4 worm cellular contexts compared by ENCODE assay signal in genomic region chrX:10516549-10516948, ce11.
TF ChIP-seq lines count a peak whose summit lies in the region.

No protein-coding gene starts in this region.

TF ChIP-seq in whole organism, L1 larva, 84 proteins besides CTCF, POLR2A, EP300 and RAD21:
- TF ChIP-seq unc-98 (GFP tag; IDR thresholded peaks at IDR 0.05; lab: Robert Waterston, UW) (no peak), dsc-1 (tag; optimal IDR thresholded peaks at IDR 0.05; lab: Kevin White, UChicago) (no peak), nhr-85 (tag; lab: Kevin White, UChicago) (peak; percentile 74), grh-1 (GFP tag; IDR thresholded peaks at IDR 0.05; lab: Robert Waterston, UW) (0 out of 2 replicates have a peak, but pooled peaks have one; percentile 19)

TF ChIP-seq in whole organism, L2 larva, 48 proteins besides CTCF, POLR2A, EP300 and RAD21:
- TF ChIP-seq skn-1 (tag; optimal IDR thresholded peaks at IDR 0.05; lab: Kevin White, UChicago) (no peak), nhr-25 (tag; optimal IDR thresholded peaks at IDR 0.05; lab: Kevin White, UChicago) (peak; percentile 7)

TF ChIP-seq in whole organism, mixed stage, embryonic, 35 proteins besides CTCF, POLR2A, EP300 and RAD21:
- TF ChIP-seq drap-1 (GFP tag; optimal IDR thresholded peaks at IDR 0.05; lab: Kevin White, UChicago) (no peak), nhr-2 (tag; optimal IDR thresholded peaks at IDR 0.05; lab: Kevin White, UChicago) (peak; percentile 63)

TF ChIP-seq in whole organism, young adult, 124 proteins besides CTCF, POLR2A, EP300 and RAD21:
- TF ChIP-seq madf-8 (GFP tag; conservative IDR thresholded peaks at IDR 0.05; lab: Robert Waterston, UW), result 0 out of 2 replicates have a peak, but pooled peaks have one; percentile 10
- no peak for TF ChIP-seq F23B12.7 (tag; optimal IDR thresholded peaks at IDR 0.05; lab: Kevin White, UChicago; ENCODE audit: insufficient read depth)
- TF ChIP-seq lag-1 (GFP tag; IDR thresholded peaks at IDR 0.05; lab: Robert Waterston, UW), result no peak
- TF ChIP-seq egl-44 (GFP tag; IDR thresholded peaks at IDR 0.05; lab: Robert Waterston, UW), result no peak
- TF ChIP-seq pbrm-1 (GFP tag; IDR thresholded peaks at IDR 0.05; lab: Robert Waterston, UW), result no peak
